Worm (Caenorhabditis elegans) whole organism, early embryonic: Measurements from ENCODE around the gene tofu-1.

Experiments
- aly-1 ChIP-seq: sonication (generic microtip); optimal IDR thresholded peaks from 2 replicates; lab custom pipeline; 2016; ENCODE audit warnings: missing genetic modification characterization, missing compliant biosample characterization
- ama-1 ChIP-seq: fragments of 150-350 bp; optimal IDR thresholded peaks from 2 replicates; lab custom pipeline; 2014
- ceh-13 ChIP-seq: fragments of 200-800 bp; sonication (Bioruptor generic); optimal IDR thresholded peaks from 2 replicates; lab custom pipeline; 2018; ENCODE audit warnings: mild to moderate bottlenecking, missing genetic modification characterization, missing compliant biosample characterization
- ceh-36 ChIP-seq: sonication (generic microtip); optimal IDR thresholded peaks from 2 replicates; lab custom pipeline; 2016; ENCODE audit warnings: missing genetic modification characterization, inconsistent platforms, missing compliant biosample characterization
- hmbx-1 ChIP-seq: sonication (generic microtip); optimal IDR thresholded peaks from 2 replicates; lab custom pipeline; 2016; ENCODE audit warnings: mild to moderate bottlenecking, missing genetic modification characterization, missing compliant biosample characterization
- hmg-4 ChIP-seq: fragments of 200-800 bp; sonication (Bioruptor generic); optimal IDR thresholded peaks from 2 replicates; lab custom pipeline; 2018; ENCODE audit warnings: mild to moderate bottlenecking, missing genetic modification characterization, missing compliant biosample characterization

ce11 chrV:9970119-9970518 lies 10.8 kb upstream of the tofu-1 start:
- no peak for TF ChIP-seq ama-1 (lab: Kevin White, UChicago)
- TF ChIP-seq aly-1 = peak; percentile 89
- TF ChIP-seq ceh-13 (GFP tag; lab: Kevin White, UChicago) = peak; percentile 86
- peak; percentile 92 for TF ChIP-seq ceh-36 (tag; lab: Kevin White, UChicago)
- TF ChIP-seq hmbx-1 (tag; lab: Kevin White, UChicago) = peak; percentile 82
- TF ChIP-seq hmg-4 (GFP tag; lab: Kevin White, UChicago) = peak; percentile 94
